Fruit fly (Drosophila melanogaster) whole organism, embryonic: ENCODE measurements around the gene ana1.

ENCODE experiments used
- Atf3 ChIP-seq: fragments of 200-800 bp; sonication (Bioruptor generic); optimal IDR thresholded peaks from 3 replicates; lab custom pipeline; 2016; ENCODE audit warnings: missing biosample characterization, missing genetic modification characterization
- Awh ChIP-seq: fragments of 200-800 bp; sonication (Bioruptor generic); IDR thresholded peaks from 2 replicates; pipeline ENCODE4, ENCODE4 v1.3.6; 2022; ENCODE audit warnings: missing biosample characterization, missing genetic modification characterization
- CG10321 ChIP-seq: fragments of 200-800 bp; sonication (Bioruptor generic); IDR thresholded peaks from 2 replicates; pipeline ENCODE4 v1.3.6; 2022; ENCODE audit warnings: missing biosample characterization, missing genetic modification characterization
- CG11456 ChIP-seq: fragments of 200-800 bp; sonication (Bioruptor generic); IDR thresholded peaks from 3 replicates; pipeline ENCODE4 v1.3.6; 2022; ENCODE audit warnings: missing biosample characterization, missing genetic modification characterization
- CG11723 ChIP-seq: fragments of 200-800 bp; sonication (Bioruptor generic); optimal IDR thresholded peaks from 2 replicates; lab custom pipeline; 2017; ENCODE audit warnings: missing biosample characterization, mild to moderate bottlenecking, missing genetic modification characterization
- CG14965 ChIP-seq: fragments of 200-800 bp; sonication (Bioruptor generic); optimal IDR thresholded peaks from 2 replicates; lab custom pipeline; 2016; ENCODE audit warnings: missing biosample characterization, missing genetic modification characterization, borderline replicate concordance
- CG15696 ChIP-seq: fragments of 200-800 bp; sonication (Bioruptor generic); optimal IDR thresholded peaks from 2 replicates; lab custom pipeline; 2019; ENCODE audit warnings: missing biosample characterization, mild to moderate bottlenecking, missing genetic modification characterization, moderate library complexity
- CG17328 ChIP-seq: fragments of 200-800 bp; sonication (Bioruptor generic); IDR thresholded peaks from 2 replicates; pipeline ENCODE4 v1.3.6; 2022; ENCODE audit warnings: missing biosample characterization, missing genetic modification characterization
- CG17829 ChIP-seq: fragments of 200-800 bp; optimal IDR thresholded peaks from 2 replicates; lab custom pipeline; 2019; ENCODE audit warnings: missing biosample characterization, mild to moderate bottlenecking, missing genetic modification characterization, moderate library complexity
- CG18599 ChIP-seq: fragments of 200-800 bp; sonication (Bioruptor generic); optimal IDR thresholded peaks from 3 replicates; lab custom pipeline; 2017; ENCODE audit warnings: missing biosample characterization, missing genetic modification characterization, mild to moderate bottlenecking, moderate library complexity, missing genetic modification reagents
- CG18619 ChIP-seq: fragments of 200-800 bp; sonication (Bioruptor generic); optimal IDR thresholded peaks from 3 replicates; lab custom pipeline; 2017; ENCODE audit warnings: missing biosample characterization, mild to moderate bottlenecking, missing genetic modification characterization
- CG32532 ChIP-seq: fragments of 200-800 bp; sonication (Bioruptor generic); IDR thresholded peaks from 2 replicates; pipeline ENCODE4 v1.3.6; 2022; ENCODE audit warnings: missing biosample characterization, missing genetic modification characterization
- CG34422 ChIP-seq: fragments of 200-800 bp; sonication (Bioruptor generic); IDR thresholded peaks from 3 replicates; pipeline ENCODE4 v1.3.6; 2022; ENCODE audit warnings: missing biosample characterization, missing genetic modification characterization
- CG4820 ChIP-seq: fragments of 200-800 bp; sonication (Bioruptor generic); optimal IDR thresholded peaks from 3 replicates; lab custom pipeline; 2016; ENCODE audit warnings: missing biosample characterization, missing genetic modification characterization
- CG6175 ChIP-seq: fragments of 200-800 bp; sonication (Bioruptor generic); IDR thresholded peaks from 3 replicates; pipeline ENCODE4 v1.3.6; 2022; ENCODE audit warnings: missing biosample characterization, missing genetic modification characterization
- CG6689 ChIP-seq: fragments of 200-800 bp; sonication (Bioruptor generic); IDR thresholded peaks from 2 replicates; pipeline ENCODE4 v1.3.6; 2022; ENCODE audit warnings: missing biosample characterization, missing genetic modification characterization
- CG6854 ChIP-seq: fragments of 200-800 bp; sonication (Bioruptor generic); optimal IDR thresholded peaks from 3 replicates; lab custom pipeline; 2017; ENCODE audit warnings: missing biosample characterization, mild to moderate bottlenecking, missing genetic modification characterization
- CG7786 ChIP-seq: fragments of 200-800 bp; sonication (Bioruptor generic); optimal IDR thresholded peaks from 2 replicates; lab custom pipeline; 2016; ENCODE audit warnings: missing biosample characterization, missing genetic modification characterization
- CG8478 ChIP-seq: fragments of >200 bp; optimal IDR thresholded peaks from 2 replicates; lab custom pipeline; 2018
- Camta ChIP-seq: fragments of 200-800 bp; sonication (Bioruptor generic); optimal IDR thresholded peaks from 2 replicates; lab custom pipeline; 2016; ENCODE audit warnings: missing biosample characterization, missing genetic modification characterization
- CrebB ChIP-seq: fragments of 200-800 bp; sonication (Bioruptor generic); optimal IDR thresholded peaks from 3 replicates; lab custom pipeline; 2018; ENCODE audit warnings: missing biosample characterization, mild to moderate bottlenecking, missing genetic modification characterization
- Doc3 ChIP-seq: fragments of 200-800 bp; sonication (Bioruptor generic); IDR thresholded peaks from 3 replicates; pipeline ENCODE4 v1.3.6; 2022; ENCODE audit warnings: missing biosample characterization, missing genetic modification characterization; ENCODE audit not compliant: partially characterized antibody
- Hr51 ChIP-seq, 2 experiments: fragments of 200-800 bp; sonication (Bioruptor generic); optimal IDR thresholded peaks; 2 replicates in 1 of 2; 3 replicates in 1 of 2; lab custom pipeline; 2016 to 2018; ENCODE audit warnings: missing biosample characterization in 2 of 2, missing genetic modification characterization in 2 of 2, mild to moderate bottlenecking in 1 of 2, moderate library complexity in 1 of 2
- Meics ChIP-seq: fragments of 200-800 bp; sonication (Bioruptor generic); optimal IDR thresholded peaks from 2 replicates; lab custom pipeline; 2017; ENCODE audit warnings: missing biosample characterization, mild to moderate bottlenecking, missing genetic modification characterization
- Mes4 ChIP-seq: fragments of 200-800 bp; sonication (Bioruptor generic); optimal IDR thresholded peaks from 2 replicates; lab custom pipeline; 2016; ENCODE audit warnings: missing biosample characterization, missing genetic modification characterization
- Nf-YC ChIP-seq: fragments of 200-800 bp; optimal IDR thresholded peaks from 3 replicates; lab custom pipeline; 2019; ENCODE audit warnings: missing biosample characterization, mild to moderate bottlenecking, missing genetic modification characterization, moderate library complexity
- Pdp1 ChIP-seq, 2 experiments: fragments of 200-800 bp; sonication (Bioruptor generic); optimal IDR thresholded peaks; 3 replicates each; lab custom pipeline; 2016; ENCODE audit warnings: missing biosample characterization in 2 of 2, missing genetic modification characterization in 2 of 2, mild to moderate bottlenecking in 1 of 2, moderate library complexity in 1 of 2
- Sin3A ChIP-seq: fragments of >200 bp; optimal IDR thresholded peaks from 2 replicates; lab custom pipeline; 2018
- Trl ChIP-seq, 3 experiments: fragments of >200 bp in 2 of 3; fragments of 200-800 bp in 1 of 3; sonication (Bioruptor generic) in 1 of 3; optimal IDR thresholded peaks; 2 replicates in 1 of 3; 3 replicates in 2 of 3; lab custom pipeline; 2016 to 2017; ENCODE audit warnings: missing biosample characterization in 1 of 3, missing genetic modification characterization in 1 of 3
- abd-A ChIP-seq: fragments of 200-800 bp; sonication (Bioruptor generic); optimal IDR thresholded peaks from 3 replicates; lab custom pipeline; 2019; ENCODE audit warnings: missing biosample characterization, mild to moderate bottlenecking, missing genetic modification characterization, moderate library complexity
- ash1 ChIP-seq: fragments of 200-800 bp; sonication (Bioruptor generic); optimal IDR thresholded peaks from 2 replicates; lab custom pipeline; 2018; ENCODE audit warnings: missing biosample characterization, mild to moderate bottlenecking, missing genetic modification characterization
- bab2 ChIP-seq: fragments of 200-800 bp; sonication (Bioruptor generic); optimal IDR thresholded peaks from 2 replicates; lab custom pipeline; 2016; ENCODE audit warnings: missing biosample characterization, missing genetic modification characterization
- cato ChIP-seq: fragments of 200-800 bp; sonication (Bioruptor generic); optimal IDR thresholded peaks from 2 replicates; lab custom pipeline; 2016; ENCODE audit warnings: missing biosample characterization, missing genetic modification characterization, borderline replicate concordance
- corto ChIP-seq: fragments of 200-800 bp; sonication (Bioruptor generic); optimal IDR thresholded peaks from 2 replicates; lab custom pipeline; 2016; ENCODE audit warnings: missing biosample characterization, mild to moderate bottlenecking, missing genetic modification characterization, moderate library complexity
- disco-r ChIP-seq: fragments of 200-800 bp; sonication (Bioruptor generic); optimal IDR thresholded peaks from 2 replicates; lab custom pipeline; 2016; ENCODE audit warnings: missing biosample characterization, missing genetic modification characterization
- dmrt11E ChIP-seq: fragments of 200-800 bp; sonication (Bioruptor generic); optimal IDR thresholded peaks from 3 replicates; lab custom pipeline; 2018; ENCODE audit warnings: missing biosample characterization, mild to moderate bottlenecking, missing genetic modification characterization, moderate library complexity
- dpn ChIP-seq, 2 experiments: fragments of 200-800 bp; sonication (Bioruptor generic); optimal IDR thresholded peaks; 3 replicates each; lab custom pipeline; 2016; ENCODE audit warnings: missing biosample characterization in 2 of 2, missing genetic modification characterization in 2 of 2
- dysf ChIP-seq: fragments of 200-800 bp; sonication (Bioruptor generic); IDR thresholded peaks from 3 replicates; pipeline ENCODE4 v1.3.6; 2022; ENCODE audit warnings: missing biosample characterization, missing genetic modification characterization
- h ChIP-seq: fragments of >200 bp; optimal IDR thresholded peaks from 2 replicates; lab custom pipeline; 2017
- hbn ChIP-seq: fragments of 200-800 bp; sonication (Bioruptor generic); IDR thresholded peaks from 2 replicates; pipeline ENCODE4 v1.3.6; 2022; ENCODE audit warnings: missing biosample characterization, missing genetic modification characterization; ENCODE audit not compliant: partially characterized antibody
- nom ChIP-seq: fragments of 200-800 bp; sonication (Bioruptor generic); optimal IDR thresholded peaks from 2 replicates; lab custom pipeline; 2017; ENCODE audit warnings: missing biosample characterization, missing genetic modification characterization, mild to moderate bottlenecking, moderate library complexity, missing genetic modification reagents
- pzg ChIP-seq: fragments of 200-800 bp; sonication (Bioruptor generic); optimal IDR thresholded peaks from 3 replicates; lab custom pipeline; 2018; ENCODE audit warnings: missing biosample characterization, mild to moderate bottlenecking, missing genetic modification characterization, moderate library complexity
- sc ChIP-seq, 3 experiments: fragments of >200 bp in 2 of 3; fragments of 200-800 bp in 1 of 3; sonication (Bioruptor generic) in 1 of 3; optimal IDR thresholded peaks; 2 replicates in 2 of 3; 3 replicates in 1 of 3; lab custom pipeline; 2017; ENCODE audit warnings: mild to moderate bottlenecking in 1 of 3, missing biosample characterization in 1 of 3, missing genetic modification characterization in 1 of 3, missing genetic modification reagents in 1 of 3
- sd ChIP-seq: fragments of 200-800 bp; sonication (Bioruptor generic); optimal IDR thresholded peaks from 3 replicates; lab custom pipeline; 2018; ENCODE audit warnings: missing biosample characterization, mild to moderate bottlenecking, missing genetic modification characterization, moderate library complexity
- usp ChIP-seq: fragments of >200 bp; optimal IDR thresholded peaks from 2 replicates; lab custom pipeline; 2017; ENCODE audit warnings: missing biosample characterization, missing genetic modification characterization
- zf30C ChIP-seq: fragments of 200-800 bp; sonication (Bioruptor generic); optimal IDR thresholded peaks from 3 replicates; lab custom pipeline; 2018; ENCODE audit warnings: missing biosample characterization, mild to moderate bottlenecking, missing genetic modification characterization
- zfh1 ChIP-seq: fragments of 200-800 bp; sonication (Bioruptor generic); IDR thresholded peaks from 3 replicates; pipeline ENCODE4 v1.3.6; 2022; ENCODE audit warnings: missing biosample characterization, missing genetic modification characterization

ana1 gene

dm6 chr3R:24543033-24543675 is 12.8 kb downstream of the ana1 start (continued):
- peak; percentile 93 for TF ChIP-seq CG6175 (GFP tag; lab: Robert Waterston, UW)
- TF ChIP-seq CG11456: peak; percentile 98
- TF ChIP-seq h (lab: Kevin White, UChicago): no peak
- TF ChIP-seq CG11723 (GFP tag; lab: Kevin White, UChicago): peak; percentile 83
- no peak for TF ChIP-seq ash1
- TF ChIP-seq Doc3 (GFP tag; lab: Robert Waterston, UW): no peak
- peak; percentile 53 for TF ChIP-seq CG15696 (tag; lab: Kevin White, UChicago)
- peak; percentile 91 for TF ChIP-seq Meics (GFP tag; lab: Kevin White, UChicago)
- peak; percentile 67 for TF ChIP-seq disco-r
- TF ChIP-seq dmrt11E: peak; percentile 44
- TF ChIP-seq CG17829 (tag; lab: Kevin White, UChicago): peak; percentile 82
- peak; percentile 24 for TF ChIP-seq CG14965 (GFP tag; lab: Kevin White, UChicago)
- TF ChIP-seq Camta (GFP tag; lab: Kevin White, UChicago): peak; percentile 89
- peak; percentile 94 for TF ChIP-seq CG17328 (GFP tag; lab: Robert Waterston, UW)
- peak; percentile 87 to 96 for TF ChIP-seq Hr51 (GFP tag; optimal IDR thresholded peaks at IDR 0.05; lab: Kevin White, UChicago)
- peak; percentile 75 for TF ChIP-seq CG4820 (GFP tag; lab: Kevin White, UChicago)
- no peak for TF ChIP-seq abd-A
- TF ChIP-seq nom (GFP tag; lab: Kevin White, UChicago): no peak
- no peak for TF ChIP-seq hbn (GFP tag; lab: Robert Waterston, UW)

DNA sequence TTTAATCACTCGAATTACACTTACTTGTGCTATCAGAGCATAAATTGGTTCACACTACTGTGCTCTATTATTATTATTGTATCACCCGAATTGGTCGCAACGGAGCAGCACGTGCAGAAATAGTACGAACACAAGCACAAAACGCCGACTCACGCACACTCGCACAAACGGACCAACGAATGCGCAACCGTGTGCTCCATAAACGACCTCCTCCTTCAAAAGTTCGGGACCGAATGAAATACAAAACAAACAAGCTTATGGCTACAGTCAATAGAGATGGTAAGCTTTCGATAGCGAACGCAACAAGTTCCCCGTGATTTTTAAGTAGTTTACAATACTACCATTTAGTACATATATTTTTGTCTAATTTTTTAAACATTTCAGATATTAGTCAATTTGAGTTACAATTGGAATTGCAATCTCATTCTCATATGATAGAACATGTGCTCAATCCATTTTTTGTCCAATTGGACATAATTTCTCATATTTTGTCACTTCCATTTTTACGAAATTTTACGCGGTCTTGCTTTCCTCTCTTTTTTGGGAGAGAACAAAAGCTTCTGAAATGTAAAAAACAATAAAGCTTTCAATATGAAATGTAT is 13.4 kb downstream of the ana1 start, which contains the start of gene Cftr:
TSS of gene Cftr (minus strand) at position 239 of the 602 bp plus-strand sequence.
- no peak for TF ChIP-seq sd (tag; lab: Kevin White, UChicago)
- no peak for TF ChIP-seq Doc3 (GFP tag; lab: Robert Waterston, UW)
- TF ChIP-seq CG18619: no peak
- TF ChIP-seq CG11456: peak; percentile 51; the same call in 1 of the 3 replicates
- no peak for TF ChIP-seq sc (optimal IDR thresholded peaks at IDR 0.05; lab: Kevin White, UChicago)
- no peak for TF ChIP-seq sc (GFP tag; optimal IDR thresholded peaks at IDR 0.05; lab: Kevin White, UChicago)
- no peak for TF ChIP-seq CG10321
- TF ChIP-seq Sin3A (lab: Kevin White, UChicago): no peak
- peak; percentile 42; the same call in 1 of the 3 replicates for TF ChIP-seq dysf (GFP tag; lab: Robert Waterston, UW)
- no peak for TF ChIP-seq zf30C (GFP tag; lab: Kevin White, UChicago)
- no peak; the same call in 1 of the 2 replicates for TF ChIP-seq Awh
- TF ChIP-seq CG6689: no peak
- peak; percentile 37 for TF ChIP-seq bab2 (GFP tag; lab: Kevin White, UChicago)
- peak in 1 of 2 experiments; percentile 70 for TF ChIP-seq Trl (optimal IDR thresholded peaks at IDR 0.05; lab: Kevin White, UChicago)
- peak; percentile 26 for TF ChIP-seq Trl (GFP tag; optimal IDR thresholded peaks at IDR 0.05; lab: Kevin White, UChicago)
- TF ChIP-seq Pdp1 (GFP tag; optimal IDR thresholded peaks at IDR 0.05; lab: Kevin White, UChicago): peak; percentile 27 to 83
- peak; percentile 45 for TF ChIP-seq CrebB (tag; lab: Kevin White, UChicago)
- TF ChIP-seq CG18599 (GFP tag; lab: Kevin White, UChicago): peak; percentile 73
- peak; percentile 1 for TF ChIP-seq Mes4 (GFP tag; lab: Kevin White, UChicago)
- TF ChIP-seq cato (GFP tag; lab: Kevin White, UChicago): no peak
- TF ChIP-seq pzg (GFP tag; lab: Kevin White, UChicago): peak; percentile 72
- peak; percentile 55 for TF ChIP-seq CG6854
- TF ChIP-seq CG8478: no peak
- TF ChIP-seq zfh1 (GFP tag; lab: Robert Waterston, UW): no peak
- peak; percentile 40 to 69 for TF ChIP-seq dpn (GFP tag; optimal IDR thresholded peaks at IDR 0.05; lab: Kevin White, UChicago)
- TF ChIP-seq corto (GFP tag; lab: Kevin White, UChicago): no peak
- TF ChIP-seq CG34422 (GFP tag; lab: Robert Waterston, UW): peak; percentile 93
- TF ChIP-seq Atf3: no peak
- peak; percentile 64 for TF ChIP-seq CG32532 (GFP tag; lab: Robert Waterston, UW)
- no peak for TF ChIP-seq usp (GFP tag; lab: Kevin White, UChicago)
- peak; percentile 19 for TF ChIP-seq Nf-YC (tag; lab: Kevin White, UChicago)
- peak; percentile 1 for TF ChIP-seq CG7786 (GFP tag; lab: Kevin White, UChicago)
